Worm (Caenorhabditis elegans): ENCODE measurements around the gene txt-5.

Gene txt-5

DNA sequence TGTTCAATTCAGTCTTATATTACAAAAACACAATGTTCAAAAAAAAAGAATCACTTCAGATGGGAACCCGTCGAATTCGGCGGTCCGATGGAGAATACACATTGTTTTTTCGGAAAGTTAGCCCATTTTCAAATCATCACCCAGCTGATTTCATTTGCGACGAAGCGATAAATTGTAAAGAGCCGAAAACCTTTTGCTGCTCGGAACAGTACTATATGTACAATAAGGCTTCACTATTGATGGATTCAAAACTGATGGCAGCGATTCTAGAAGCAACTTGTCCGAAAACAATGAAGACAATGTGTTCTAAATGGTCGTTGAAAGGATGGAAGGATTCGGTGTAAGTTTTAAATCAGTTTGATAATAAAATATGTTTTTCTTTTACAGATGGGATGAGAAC, 21.0 kb upstream of the txt-5 start, which contains the start of gene C37C3.1:
Gene C37C3.1 (plus strand): TSS at position 33 of the 400 bp plus-strand sequence.
- no peak for TF ChIP-seq rnt-1 (tag; optimal IDR thresholded peaks at IDR 0.05)
- TF ChIP-seq ceh-24 (tag; optimal IDR thresholded peaks at IDR 0.05): no peak
- TF ChIP-seq npax-4 (tag; optimal IDR thresholded peaks at IDR 0.05): no peak
- no peak for TF ChIP-seq ceh-19 (GFP tag; optimal IDR thresholded peaks at IDR 0.05)
- TF ChIP-seq pha-2 (tag; optimal IDR thresholded peaks at IDR 0.05): no peak
- TF ChIP-seq Y22D7AL.16 (tag; optimal IDR thresholded peaks at IDR 0.05): no peak
- TF ChIP-seq ceh-18 (tag; optimal IDR thresholded peaks at IDR 0.05): no peak
- TF ChIP-seq unc-3 (GFP tag; conservative IDR thresholded peaks at IDR 0.05): no peak
- TF ChIP-seq unc-3 (tag; optimal IDR thresholded peaks at IDR 0.05): no peak
- no peak for TF ChIP-seq ceh-34 (tag; optimal IDR thresholded peaks at IDR 0.05)
- TF ChIP-seq hlh-13 (GFP tag; optimal IDR thresholded peaks at IDR 0.05): no peak
- no peak for TF ChIP-seq nhr-232 (tag; optimal IDR thresholded peaks at IDR 0.05)
- TF ChIP-seq hlh-30 (tag; optimal IDR thresholded peaks at IDR 0.05; ENCODE audit: insufficient read depth): no peak
- TF ChIP-seq K09A11.1 (tag; optimal IDR thresholded peaks at IDR 0.05; ENCODE audit: insufficient read depth): no peak
- TF ChIP-seq che-1 (tag; optimal IDR thresholded peaks at IDR 0.05): no peak
- TF ChIP-seq fax-1 (tag; optimal IDR thresholded peaks at IDR 0.05): no peak
- no peak for TF ChIP-seq ceh-45 (GFP tag; IDR thresholded peaks at IDR 0.05)
- TF ChIP-seq ahr-1 (tag; optimal IDR thresholded peaks at IDR 0.05): no peak
- TF ChIP-seq ceh-30 (tag; optimal IDR thresholded peaks at IDR 0.05): no peak
- no peak for TF ChIP-seq ceh-9 (tag; optimal IDR thresholded peaks at IDR 0.05)

DNA sequence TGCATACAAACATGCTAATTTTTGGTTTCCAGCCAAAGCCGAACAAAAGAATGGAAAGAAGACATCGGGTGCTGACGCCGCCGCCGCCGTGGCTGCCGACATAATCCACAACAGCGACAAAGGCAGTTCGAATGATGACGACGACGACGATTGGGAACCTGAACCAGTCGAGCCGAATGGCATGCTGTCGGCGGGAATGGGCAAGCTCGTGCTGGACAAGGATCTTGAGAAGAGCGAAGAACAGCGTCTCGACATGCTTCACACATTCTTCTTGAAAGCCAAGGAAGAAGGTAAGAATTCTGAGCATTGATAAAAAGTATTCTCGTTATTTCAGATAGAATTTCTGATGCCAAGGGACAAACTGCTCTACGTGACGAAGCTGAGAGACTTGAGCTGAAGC, 19.7 kb upstream of the txt-5 start:
- TF ChIP-seq ceh-30 (tag; optimal IDR thresholded peaks at IDR 0.05): no peak
- no peak for TF ChIP-seq gmeb-2 (tag; optimal IDR thresholded peaks at IDR 0.05)
- no peak for TF ChIP-seq ztf-16 (tag; optimal IDR thresholded peaks at IDR 0.05)
- no peak for TF ChIP-seq hlh-15 (tag; optimal IDR thresholded peaks at IDR 0.05)
- TF ChIP-seq nfya-1 (tag; optimal IDR thresholded peaks at IDR 0.05): no peak
- no peak for TF ChIP-seq ceh-6 (GFP tag; optimal IDR thresholded peaks at IDR 0.05)
- TF ChIP-seq npax-4 (tag; optimal IDR thresholded peaks at IDR 0.05): no peak
- TF ChIP-seq nhr-11 (tag; optimal IDR thresholded peaks at IDR 0.05): no peak
- TF ChIP-seq pax-1 (tag; optimal IDR thresholded peaks at IDR 0.05): no peak
- TF ChIP-seq ceh-31 (tag; optimal IDR thresholded peaks at IDR 0.05): no peak
- TF ChIP-seq che-1 (tag; optimal IDR thresholded peaks at IDR 0.05): no peak
- TF ChIP-seq hlh-30 (tag; optimal IDR thresholded peaks at IDR 0.05; ENCODE audit: insufficient read depth): no peak
- no peak for TF ChIP-seq eyg-1 (tag; optimal IDR thresholded peaks at IDR 0.05)
- TF ChIP-seq mec-3 (tag; optimal IDR thresholded peaks at IDR 0.05; ENCODE audit: borderline replicate concordance): no peak

DNA sequence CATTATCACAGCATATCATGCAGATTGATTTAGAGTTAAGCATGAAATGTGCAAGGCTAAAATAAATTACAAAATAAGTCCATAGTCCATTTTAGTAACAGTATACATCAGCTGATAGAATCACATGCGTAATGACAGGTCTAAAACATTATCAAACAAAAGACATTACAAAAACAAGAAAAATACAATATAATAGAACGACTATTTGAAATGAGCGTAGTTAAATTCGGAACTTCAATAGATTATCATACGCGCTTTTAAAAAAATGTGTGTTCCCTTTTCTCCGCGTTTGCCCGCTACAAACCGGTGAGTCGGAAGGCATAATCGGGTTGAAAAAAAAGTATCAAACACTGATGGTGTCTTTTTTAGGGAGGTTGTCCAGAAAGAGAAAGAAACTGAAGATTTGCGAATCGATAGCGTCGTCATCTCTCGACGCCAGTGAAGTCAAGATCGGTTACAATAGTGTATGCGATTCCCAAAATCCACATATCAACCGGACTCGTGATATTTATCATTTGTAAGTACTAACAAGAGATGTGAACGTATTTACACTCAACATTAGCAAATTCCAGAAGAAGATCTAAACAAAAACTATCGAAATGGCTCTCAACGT, 18.6 kb upstream of the txt-5 start, which contains the start of gene C37C3.2:
Gene C37C3.2 (plus strand): TSS at position 563 of the 613 bp plus-strand sequence.
- TF ChIP-seq tbx-2 (tag; optimal IDR thresholded peaks at IDR 0.05) (no peak), rnt-1 (tag; optimal IDR thresholded peaks at IDR 0.05) (no peak), pha-4 (tag; optimal IDR thresholded peaks at IDR 0.05) (no peak), sox-2 (GFP tag; IDR thresholded peaks at IDR 0.05) (no peak), nhr-232 (tag; optimal IDR thresholded peaks at IDR 0.05) (no peak), sox-4 (tag; optimal IDR thresholded peaks at IDR 0.05) (no peak), ceh-18 (tag; optimal IDR thresholded peaks at IDR 0.05) (no peak), ztf-16 (tag; optimal IDR thresholded peaks at IDR 0.05) (no peak), ceh-30 (tag; optimal IDR thresholded peaks at IDR 0.05) (no peak), pat-9 (tag; optimal IDR thresholded peaks at IDR 0.05) (no peak), zip-5 (tag; optimal IDR thresholded peaks at IDR 0.05) (no peak), eyg-1 (tag; optimal IDR thresholded peaks at IDR 0.05) (no peak), hlh-15 (tag; optimal IDR thresholded peaks at IDR 0.05) (no peak), ceh-48 (tag; optimal IDR thresholded peaks at IDR 0.05) (no peak), unc-3 (GFP tag; conservative IDR thresholded peaks at IDR 0.05) (no peak), unc-3 (tag; optimal IDR thresholded peaks at IDR 0.05) (no peak), madf-2 (tag; optimal IDR thresholded peaks at IDR 0.05) (no peak), ceh-6 (GFP tag; optimal IDR thresholded peaks at IDR 0.05) (no peak), ama-1 (optimal IDR thresholded peaks at IDR 0.05) (no peak)
